Fruit fly (Drosophila melanogaster): ENCODE results near the gene hop.

Gene hop

DNA sequence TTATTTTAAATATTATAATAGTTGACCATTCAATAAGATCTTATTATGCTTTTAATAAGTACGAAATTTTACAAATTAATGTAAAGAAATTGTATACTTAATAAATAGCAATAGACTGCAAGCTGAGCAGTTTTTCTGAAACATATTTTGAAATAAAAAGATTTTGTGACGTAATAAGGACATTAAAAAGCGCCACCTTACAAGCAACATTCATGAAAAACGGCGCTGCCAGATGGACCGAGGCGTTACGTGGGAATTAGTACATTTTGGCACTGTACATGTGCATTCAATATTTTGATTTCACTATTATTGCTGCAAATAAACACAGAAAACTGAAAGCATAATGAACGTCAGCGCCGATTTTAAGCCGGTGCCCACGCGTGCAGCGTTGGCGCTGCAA, 19.1 kb downstream of the hop start, which contains the start of gene CG1738:
Gene CG1738, plus strand, starts transcription at position 221 of the 400 bp plus-strand sequence.
- TF ChIP-seq foxo (GFP tag; optimal IDR thresholded peaks at IDR 0.05), result peak in 1 of 2 experiments; percentile 9
- no peak for TF ChIP-seq fru (GFP tag; optimal IDR thresholded peaks at IDR 0.05)
- TF ChIP-seq Sp1 (GFP tag; optimal IDR thresholded peaks at IDR 0.05), result peak; percentile 31
- peak; percentile 63 for TF ChIP-seq woc (GFP tag; optimal IDR thresholded peaks at IDR 0.05)
- TF ChIP-seq HLH106 (tag; optimal IDR thresholded peaks at IDR 0.05), result peak; percentile 37
- peak; percentile 8 for TF ChIP-seq rgr (GFP tag; optimal IDR thresholded peaks at IDR 0.05)
- no peak for TF ChIP-seq Hr78 (GFP tag; optimal IDR thresholded peaks at IDR 0.05)
- no peak for TF ChIP-seq CG32264 (GFP tag; optimal IDR thresholded peaks at IDR 0.05)
- no peak for TF ChIP-seq ey (GFP tag; optimal IDR thresholded peaks at IDR 0.05)
- no peak for TF ChIP-seq Vsx2 (GFP tag; optimal IDR thresholded peaks at IDR 0.05; ENCODE audit: partially characterized antibody)

DNA sequence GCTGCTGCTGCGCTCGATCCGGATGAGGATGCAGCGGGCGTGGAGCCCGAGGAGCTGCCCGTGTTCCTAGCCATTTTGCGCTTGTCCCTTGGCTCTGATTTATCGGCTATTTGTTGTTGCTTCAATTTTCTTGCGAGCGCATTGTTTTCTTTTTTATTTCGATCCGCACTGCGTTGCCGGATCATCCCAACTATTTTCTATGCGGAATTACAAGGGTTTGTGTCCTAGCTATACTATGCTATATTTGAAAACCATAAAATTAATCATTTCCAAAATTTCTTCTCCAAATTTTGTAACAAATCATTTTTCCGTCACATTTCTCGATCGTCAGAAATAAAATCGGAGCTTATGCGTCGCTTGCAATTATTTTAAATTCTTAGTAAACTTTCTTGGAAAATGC, 20.1 kb downstream of the hop start, which contains the start of the genes GCS1 and CG11756:
Gene GCS1, minus strand, starts transcription at position 193 of the 400 bp plus-strand sequence.
Gene CG11756, plus strand, starts transcription at position 312 of the 400 bp plus-strand sequence.
- TF ChIP-seq psq (GFP tag; optimal IDR thresholded peaks at IDR 0.05), result peak; percentile 2
- no peak for TF ChIP-seq CG9705 (GFP tag; optimal IDR thresholded peaks at IDR 0.05)

DNA sequence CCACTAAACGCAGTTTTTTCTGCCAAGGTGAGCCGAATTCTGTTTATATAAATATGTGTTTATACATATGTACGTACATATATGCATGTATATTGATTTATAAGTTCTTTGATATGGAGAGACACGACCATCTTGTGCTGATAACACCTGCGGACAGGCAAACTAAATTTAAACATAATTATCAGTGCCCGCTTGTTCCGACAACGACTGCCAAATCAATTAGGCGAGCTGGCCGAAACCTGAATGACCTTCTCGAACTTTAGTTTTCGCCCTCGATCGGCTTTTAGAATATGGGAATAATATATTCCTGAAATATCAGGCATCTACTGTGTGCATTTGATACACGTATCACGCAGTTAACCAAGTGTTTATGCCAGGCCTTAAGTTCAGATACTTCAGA, 25.1 kb downstream of the hop start:
- TF ChIP-seq GATAd (GFP tag; optimal IDR thresholded peaks at IDR 0.05), result no peak
- TF ChIP-seq ey (GFP tag; optimal IDR thresholded peaks at IDR 0.05), result no peak
- no peak for TF ChIP-seq sage (GFP tag; optimal IDR thresholded peaks at IDR 0.05)
- TF ChIP-seq CG9705 (GFP tag; optimal IDR thresholded peaks at IDR 0.05), result no peak
- TF ChIP-seq Hnf4 (GFP tag; optimal IDR thresholded peaks at IDR 0.05), result no peak
- TF ChIP-seq Rel (GFP tag; optimal IDR thresholded peaks at IDR 0.05), result no peak
- TF ChIP-seq Rel (tag; optimal IDR thresholded peaks at IDR 0.05), result no peak
- no peak for TF ChIP-seq Dfd (GFP tag; optimal IDR thresholded peaks at IDR 0.05)
- TF ChIP-seq dl (GFP tag; optimal IDR thresholded peaks at IDR 0.05; ENCODE audit: insufficient read depth in 1 of 2, partially characterized antibody in 2 of 2), result no peak

DNA sequence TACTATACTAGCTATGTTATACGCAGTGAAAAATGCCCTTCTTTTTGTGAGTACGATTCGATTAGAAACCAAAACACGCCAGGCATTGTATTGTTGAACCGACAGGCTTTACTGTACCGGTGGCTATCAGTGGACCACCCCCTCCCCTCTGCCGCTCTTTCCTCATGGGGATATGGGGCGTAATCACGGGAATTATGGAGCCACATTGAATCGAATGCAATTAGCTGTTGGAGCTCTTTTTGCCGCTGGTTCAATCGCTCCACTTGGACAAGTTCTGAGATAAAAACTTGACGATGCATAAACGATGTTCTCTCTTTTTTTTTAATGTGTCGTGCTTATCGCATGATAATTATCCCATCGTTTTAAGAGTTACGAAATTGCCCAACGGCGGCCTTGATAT, 25.7 kb downstream of the hop start:
- TF ChIP-seq foxo (GFP tag; optimal IDR thresholded peaks at IDR 0.05) (peak in 1 of 2 experiments; percentile 26), HLH106 (tag; optimal IDR thresholded peaks at IDR 0.05) (peak; percentile 3), fru (GFP tag; optimal IDR thresholded peaks at IDR 0.05) (no peak), pan (optimal IDR thresholded peaks at IDR 0.05) (no peak), CrebA (GFP tag; optimal IDR thresholded peaks at IDR 0.05; ENCODE audit: borderline replicate concordance) (no peak)

DNA sequence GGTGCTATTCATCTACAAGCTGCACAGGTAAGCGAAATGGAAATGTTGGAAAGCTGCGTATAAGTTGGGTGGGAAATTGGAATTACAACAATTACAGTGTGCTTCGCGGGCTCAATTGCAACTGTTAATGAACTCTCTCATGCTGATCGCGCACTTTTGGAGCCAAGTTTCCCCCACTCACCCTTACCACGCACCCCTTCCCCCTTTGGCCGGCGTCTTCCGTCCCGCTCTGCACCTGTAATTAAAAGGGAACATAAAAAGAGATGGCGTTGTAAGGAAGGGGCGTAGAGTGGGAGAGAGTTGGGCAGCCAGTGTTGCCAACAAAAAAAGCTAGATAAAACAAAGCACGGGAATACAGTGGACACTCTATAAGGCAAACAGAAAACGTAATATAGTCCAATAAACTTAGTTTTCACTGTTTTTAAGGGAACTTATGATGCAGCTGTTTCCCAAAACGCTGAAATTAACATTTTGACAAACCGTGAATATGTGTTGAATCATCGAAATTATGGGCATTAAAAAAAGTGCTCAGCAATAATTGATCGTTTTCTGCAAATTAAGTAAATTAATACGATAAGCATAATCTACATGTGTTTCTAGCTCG, 27.1 kb downstream of the hop start:
- TF ChIP-seq woc (GFP tag; optimal IDR thresholded peaks at IDR 0.05) (peak; percentile 13), fru (GFP tag; optimal IDR thresholded peaks at IDR 0.05) (peak; percentile 1), GATAd (GFP tag; optimal IDR thresholded peaks at IDR 0.05) (no peak), Dfd (GFP tag; optimal IDR thresholded peaks at IDR 0.05) (no peak), foxo (GFP tag; optimal IDR thresholded peaks at IDR 0.05) (peak in 1 of 2 experiments; percentile 27), CrebA (GFP tag; optimal IDR thresholded peaks at IDR 0.05; ENCODE audit: borderline replicate concordance) (no peak)

DNA sequence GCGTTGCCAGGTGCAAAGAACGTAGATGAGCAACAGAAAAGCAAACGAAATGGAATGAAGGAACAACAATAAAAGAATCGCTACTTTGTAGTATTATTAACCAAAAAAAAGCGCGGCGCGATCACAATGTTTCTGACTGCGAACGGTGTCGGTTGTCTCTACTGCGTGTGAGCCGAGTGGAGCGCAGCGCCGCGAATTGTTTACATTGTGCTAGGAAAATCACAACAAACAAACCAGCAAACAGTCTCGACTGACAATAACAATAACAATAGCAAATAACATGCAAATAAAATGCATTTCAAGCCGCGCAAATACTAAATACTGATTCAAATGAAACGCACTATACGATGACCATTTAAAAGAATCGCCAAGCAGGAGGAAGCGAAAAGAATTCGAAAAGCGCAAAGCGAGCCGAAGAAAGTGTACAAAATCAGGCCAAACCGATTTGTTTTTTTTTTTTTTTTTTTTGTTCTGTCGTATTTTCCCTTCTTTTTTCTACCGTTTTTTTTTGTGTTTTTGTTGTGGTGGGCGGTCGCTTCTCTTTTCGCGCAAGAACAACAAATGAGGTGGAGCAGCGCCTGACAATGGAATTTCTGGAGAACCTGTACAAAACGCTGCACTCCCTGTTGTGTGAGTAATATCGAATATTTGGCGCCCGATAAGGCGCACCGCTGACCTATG, 27.9 kb downstream of the hop start, which contains the start of the genes CG34348 and Kap3:
Gene CG34348, plus strand, starts transcription at position 6 of the 681 bp plus-strand sequence.
Gene Kap3, minus strand, starts transcription at position 217 of the 681 bp plus-strand sequence.
- TF ChIP-seq tai (GFP tag; optimal IDR thresholded peaks at IDR 0.05), result no peak
- no peak for TF ChIP-seq sv (GFP tag; optimal IDR thresholded peaks at IDR 0.05)
- no peak for TF ChIP-seq foxo (GFP tag; optimal IDR thresholded peaks at IDR 0.05)
- TF ChIP-seq CG32264 (GFP tag; optimal IDR thresholded peaks at IDR 0.05), result no peak
- no peak for TF ChIP-seq lola (GFP tag; optimal IDR thresholded peaks at IDR 0.05)
- TF ChIP-seq woc (GFP tag; optimal IDR thresholded peaks at IDR 0.05), result peak; percentile 29
- no peak for TF ChIP-seq br (GFP tag; optimal IDR thresholded peaks at IDR 0.05)
- no peak for TF ChIP-seq pan (optimal IDR thresholded peaks at IDR 0.05)
- no peak for TF ChIP-seq sage (GFP tag; optimal IDR thresholded peaks at IDR 0.05)
- peak; percentile 75 for TF ChIP-seq psq (GFP tag; optimal IDR thresholded peaks at IDR 0.05)
- TF ChIP-seq rgr (GFP tag; optimal IDR thresholded peaks at IDR 0.05), result no peak
- TF ChIP-seq Vsx2 (GFP tag; optimal IDR thresholded peaks at IDR 0.05; ENCODE audit: partially characterized antibody), result no peak
- no peak for TF ChIP-seq HLH106 (tag; optimal IDR thresholded peaks at IDR 0.05)
- TF ChIP-seq Hr78 (GFP tag; optimal IDR thresholded peaks at IDR 0.05), result no peak
- TF ChIP-seq OdsH (GFP tag; optimal IDR thresholded peaks at IDR 0.05), result no peak
- TF ChIP-seq N (GFP tag; optimal IDR thresholded peaks at IDR 0.05), result no peak
- no peak for TF ChIP-seq Mio (GFP tag; optimal IDR thresholded peaks at IDR 0.05)
- no peak for TF ChIP-seq ey (GFP tag; optimal IDR thresholded peaks at IDR 0.05)
- peak; percentile 15 for TF ChIP-seq h (GFP tag; optimal IDR thresholded peaks at IDR 0.05)
- TF ChIP-seq Dif (GFP tag; optimal IDR thresholded peaks at IDR 0.05; ENCODE audit: partially characterized antibody), result peak; percentile 9
